Fruit fly (Drosophila melanogaster) whole organism, embryonic: Measurements from ENCODE around the gene CG18542.
A peak's percentile ranks its signal among the peaks of the same experiment; 100 is the strongest.

ENCODE experiments used
- Asciz ChIP-seq: fragments of 200-800 bp; sonication (Bioruptor generic); optimal IDR thresholded peaks from 2 replicates; lab custom pipeline; 2017; ENCODE audit warnings: missing biosample characterization, mild to moderate bottlenecking, missing genetic modification characterization, missing genetic modification reagents
- Bdp1 ChIP-seq: fragments of 200-800 bp; sonication (Bioruptor generic); optimal IDR thresholded peaks from 3 replicates; lab custom pipeline; 2016; ENCODE audit warnings: missing biosample characterization, missing genetic modification characterization
- CG10147 ChIP-seq: fragments of 200-800 bp; sonication (Bioruptor generic); optimal IDR thresholded peaks from 2 replicates; lab custom pipeline; 2019; ENCODE audit warnings: missing biosample characterization, mild to moderate bottlenecking, missing genetic modification characterization, moderate library complexity
- CG10267 ChIP-seq: fragments of 200-800 bp; sonication (Bioruptor generic); optimal IDR thresholded peaks from 2 replicates; lab custom pipeline; 2018; ENCODE audit warnings: missing biosample characterization, mild to moderate bottlenecking, missing genetic modification characterization, moderate library complexity
- CG10274 ChIP-seq: fragments of 200-800 bp; sonication (Bioruptor generic); optimal IDR thresholded peaks from 3 replicates; lab custom pipeline; 2017; ENCODE audit warnings: missing biosample characterization, mild to moderate bottlenecking, missing genetic modification characterization
- CG10366 ChIP-seq: fragments of 200-800 bp; sonication (Bioruptor generic); IDR thresholded peaks from 2 replicates; pipeline ENCODE4 v1.3.6; 2022; ENCODE audit warnings: missing biosample characterization, missing genetic modification characterization
- CG11695 ChIP-seq: fragments of 200-800 bp; sonication (Bioruptor generic); IDR thresholded peaks from 3 replicates; pipeline ENCODE4 v1.3.6; 2022; ENCODE audit warnings: missing biosample characterization, missing genetic modification characterization
- CG12942 ChIP-seq: fragments of 200-800 bp; sonication (Bioruptor generic); optimal IDR thresholded peaks from 3 replicates; lab custom pipeline; 2016; ENCODE audit warnings: missing biosample characterization, missing genetic modification characterization
- CG14667 ChIP-seq: fragments of 200-800 bp; sonication (Bioruptor generic); IDR thresholded peaks from 2 replicates; pipeline ENCODE4 v1.3.6; 2022; ENCODE audit warnings: missing biosample characterization, missing genetic modification characterization
- CG1529 ChIP-seq: fragments of 200-800 bp; sonication (Bioruptor generic); optimal IDR thresholded peaks from 3 replicates; lab custom pipeline; 2018; ENCODE audit warnings: missing biosample characterization, missing genetic modification characterization
- CG17328 ChIP-seq: fragments of 200-800 bp; sonication (Bioruptor generic); IDR thresholded peaks from 2 replicates; pipeline ENCODE4 v1.3.6; 2022; ENCODE audit warnings: missing biosample characterization, missing genetic modification characterization
- CG17612 ChIP-seq: fragments of 200-800 bp; sonication (Bioruptor generic); IDR thresholded peaks from 2 replicates; pipeline ENCODE4 v1.3.6; 2022; ENCODE audit warnings: missing biosample characterization, missing genetic modification characterization
- CG18764 ChIP-seq: fragments of 200-800 bp; sonication (Bioruptor generic); optimal IDR thresholded peaks from 3 replicates; lab custom pipeline; 2016; ENCODE audit warnings: missing biosample characterization, missing genetic modification characterization
- CG2199 ChIP-seq: fragments of 200-800 bp; sonication (Bioruptor generic); IDR thresholded peaks from 3 replicates; pipeline ENCODE4 v1.3.6; 2022; ENCODE audit warnings: missing biosample characterization, missing genetic modification characterization
- CG30403 ChIP-seq: fragments of 200-800 bp; sonication (Bioruptor generic); optimal IDR thresholded peaks from 3 replicates; lab custom pipeline; 2016; ENCODE audit warnings: missing biosample characterization, missing genetic modification characterization
- CG3281 ChIP-seq: fragments of 200-800 bp; sonication (Bioruptor generic); optimal IDR thresholded peaks from 3 replicates; lab custom pipeline; 2017; ENCODE audit warnings: missing biosample characterization, mild to moderate bottlenecking, missing genetic modification characterization
- CG4617 ChIP-seq: fragments of 200-800 bp; sonication (Bioruptor generic); optimal IDR thresholded peaks from 3 replicates; lab custom pipeline; 2016; ENCODE audit warnings: missing biosample characterization, missing genetic modification characterization, borderline replicate concordance
- CG7987 ChIP-seq: fragments of 200-800 bp; sonication (Bioruptor generic); optimal IDR thresholded peaks from 2 replicates; lab custom pipeline; 2018; ENCODE audit warnings: missing biosample characterization, mild to moderate bottlenecking, missing genetic modification characterization, moderate library complexity
- CG8478 ChIP-seq: fragments of >200 bp; optimal IDR thresholded peaks from 2 replicates; lab custom pipeline; 2018
- CG9876 ChIP-seq: fragments of 200-800 bp; sonication (Bioruptor generic); optimal IDR thresholded peaks from 2 replicates; lab custom pipeline; 2016; ENCODE audit warnings: missing biosample characterization, missing genetic modification characterization
- Dek ChIP-seq: fragments of 200-800 bp; sonication (Bioruptor generic); optimal IDR thresholded peaks from 3 replicates; lab custom pipeline; 2019; ENCODE audit warnings: missing biosample characterization, mild to moderate bottlenecking, missing genetic modification characterization, moderate library complexity
- Dip3 ChIP-seq: fragments of 200-800 bp; sonication (Bioruptor generic); optimal IDR thresholded peaks from 3 replicates; lab custom pipeline; 2016; ENCODE audit warnings: missing biosample characterization, missing genetic modification characterization
- E2f2 ChIP-seq: fragments of 200-800 bp; sonication (Bioruptor generic); IDR thresholded peaks from 2 replicates; pipeline ENCODE4 v1.3.6; 2022; ENCODE audit warnings: missing biosample characterization, missing genetic modification characterization
- Gug ChIP-seq: fragments of 200-800 bp; sonication (Bioruptor generic); IDR thresholded peaks from 4 replicates; pipeline ENCODE4 v1.3.6; 2022; ENCODE audit warnings: missing biosample characterization, missing genetic modification characterization
- Lhr ChIP-seq: fragments of 200-800 bp; sonication (Bioruptor generic); optimal IDR thresholded peaks from 3 replicates; lab custom pipeline; 2017; ENCODE audit warnings: mild to moderate bottlenecking, missing biosample characterization, missing genetic modification reagents, missing genetic modification characterization
- NfI ChIP-seq: fragments of 200-800 bp; sonication (Bioruptor generic); optimal IDR thresholded peaks from 3 replicates; lab custom pipeline; 2018; ENCODE audit warnings: missing biosample characterization, mild to moderate bottlenecking, missing genetic modification characterization, moderate library complexity
- Opbp ChIP-seq: fragments of 200-800 bp; sonication (Bioruptor generic); IDR thresholded peaks from 3 replicates; pipeline ENCODE4 v1.3.6; 2022; ENCODE audit warnings: missing biosample characterization, missing genetic modification characterization; ENCODE audit not compliant: partially characterized antibody
- Poxn ChIP-seq: fragments of 200-800 bp; sonication (Bioruptor generic); IDR thresholded peaks from 2 replicates; pipeline ENCODE4 v1.3.6; 2022; ENCODE audit warnings: missing biosample characterization, missing genetic modification characterization
- Ptx1 ChIP-seq: fragments of 200-800 bp; sonication (Bioruptor generic); IDR thresholded peaks from 2 replicates; pipeline ENCODE4 v1.3.6; 2022; ENCODE audit warnings: missing biosample characterization, missing genetic modification characterization
- Ravus ChIP-seq: fragments of 200-800 bp; sonication (Bioruptor generic); IDR thresholded peaks from 2 replicates; pipeline ENCODE4 v1.3.6; 2022; ENCODE audit warnings: missing biosample characterization, missing genetic modification characterization
- Sry-β ChIP-seq: fragments of 200-800 bp; sonication (Bioruptor generic); optimal IDR thresholded peaks from 2 replicates; lab custom pipeline; 2018; ENCODE audit warnings: missing biosample characterization, mild to moderate bottlenecking, missing genetic modification characterization, moderate library complexity
- Xbp1 ChIP-seq: fragments of 200-800 bp; sonication (Bioruptor generic); optimal IDR thresholded peaks from 3 replicates; lab custom pipeline; 2016; ENCODE audit warnings: missing biosample characterization, mild to moderate bottlenecking, missing genetic modification characterization
- abd-A ChIP-seq: fragments of 200-800 bp; sonication (Bioruptor generic); optimal IDR thresholded peaks from 3 replicates; lab custom pipeline; 2019; ENCODE audit warnings: missing biosample characterization, mild to moderate bottlenecking, missing genetic modification characterization, moderate library complexity
- al ChIP-seq: fragments of 200-800 bp; sonication (Bioruptor generic); IDR thresholded peaks from 2 replicates; pipeline ENCODE4 v1.3.6; 2022; ENCODE audit warnings: missing biosample characterization, missing genetic modification characterization
- caup ChIP-seq: fragments of 200-800 bp; sonication (Bioruptor generic); optimal IDR thresholded peaks from 3 replicates; lab custom pipeline; 2017; ENCODE audit warnings: missing biosample characterization, mild to moderate bottlenecking, missing genetic modification characterization, moderate library complexity; ENCODE audit not compliant: severe bottlenecking
- da ChIP-seq: fragments of 200-800 bp; sonication (Bioruptor generic); optimal IDR thresholded peaks from 2 replicates; lab custom pipeline; 2016; ENCODE audit warnings: missing biosample characterization, missing genetic modification characterization
- en ChIP-seq: fragments of 200-800 bp; sonication (Bioruptor generic); optimal IDR thresholded peaks from 2 replicates; lab custom pipeline; 2016; ENCODE audit warnings: missing biosample characterization, missing genetic modification characterization
- grau ChIP-seq: fragments of 200-800 bp; optimal IDR thresholded peaks from 3 replicates; lab custom pipeline; 2019; ENCODE audit warnings: missing biosample characterization, mild to moderate bottlenecking, missing genetic modification characterization, moderate library complexity
- gsb-n ChIP-seq: fragments of 200-800 bp; sonication (Bioruptor generic); optimal IDR thresholded peaks from 3 replicates; lab custom pipeline; 2018; ENCODE audit warnings: missing biosample characterization, mild to moderate bottlenecking, missing genetic modification characterization
- kah ChIP-seq: fragments of 200-800 bp; sonication (Bioruptor generic); optimal IDR thresholded peaks from 2 replicates; lab custom pipeline; 2018; ENCODE audit warnings: missing biosample characterization, mild to moderate bottlenecking, missing genetic modification characterization
- mam ChIP-seq: fragments of 200-800 bp; sonication (Bioruptor generic); optimal IDR thresholded peaks from 3 replicates; lab custom pipeline; 2016; ENCODE audit warnings: missing biosample characterization, missing genetic modification characterization
- nau ChIP-seq: fragments of 200-800 bp; sonication (Bioruptor generic); optimal IDR thresholded peaks from 3 replicates; lab custom pipeline; 2017; ENCODE audit warnings: missing biosample characterization, mild to moderate bottlenecking, missing genetic modification characterization, missing genetic modification reagents
- pb ChIP-seq: fragments of 200-800 bp; sonication (Bioruptor generic); optimal IDR thresholded peaks from 3 replicates; lab custom pipeline; 2016; ENCODE audit warnings: missing biosample characterization, missing genetic modification characterization
- pita ChIP-seq: fragments of 200-800 bp; sonication (Bioruptor generic); optimal IDR thresholded peaks from 2 replicates; lab custom pipeline; 2017; ENCODE audit warnings: missing biosample characterization, mild to moderate bottlenecking, missing genetic modification characterization
- pzg ChIP-seq: fragments of 200-800 bp; sonication (Bioruptor generic); optimal IDR thresholded peaks from 3 replicates; lab custom pipeline; 2018; ENCODE audit warnings: missing biosample characterization, mild to moderate bottlenecking, missing genetic modification characterization, moderate library complexity
- ro ChIP-seq: fragments of 200-800 bp; sonication (Bioruptor generic); IDR thresholded peaks from 2 replicates; pipeline ENCODE4 v1.3.6; 2022; ENCODE audit warnings: missing biosample characterization, missing genetic modification characterization
- sna ChIP-seq: fragments of 200-800 bp; sonication (Bioruptor generic); IDR thresholded peaks from 2 replicates; pipeline ENCODE4 v1.3.6; 2022; ENCODE audit warnings: missing biosample characterization, missing genetic modification characterization; ENCODE audit not compliant: partially characterized antibody
- sr ChIP-seq: fragments of 200-800 bp; sonication (Bioruptor generic); IDR thresholded peaks from 3 replicates; pipeline ENCODE4 v1.3.6; 2022; ENCODE audit warnings: missing biosample characterization, missing genetic modification characterization
- vfl ChIP-seq: fragments of 200-800 bp; sonication (Bioruptor generic); optimal IDR thresholded peaks from 2 replicates; lab custom pipeline; 2016; ENCODE audit warnings: missing biosample characterization, missing genetic modification characterization
- z ChIP-seq: fragments of 200-800 bp; sonication (Bioruptor generic); IDR thresholded peaks from 3 replicates; pipeline ENCODE4 v1.3.6; 2022; ENCODE audit warnings: missing biosample characterization, missing genetic modification characterization

The CG18542 gene

dm6 chr3R:9725121-9725956 lies 39.8 kb downstream of the CG18542 start, which contains the start of gene hyd (continued):
- TF ChIP-seq Poxn = no peak
- no peak for TF ChIP-seq CG14667 (GFP tag; lab: Robert Waterston, UW)
- no peak for TF ChIP-seq da (GFP tag; lab: Kevin White, UChicago)
- no peak for TF ChIP-seq sr (GFP tag; lab: Robert Waterston, UW)
- TF ChIP-seq z = no peak
- TF ChIP-seq Dek (tag; lab: Kevin White, UChicago) = no peak
- peak; percentile 51; the same call in 1 of the 2 replicates for TF ChIP-seq E2f2 (GFP tag; lab: Robert Waterston, UW)
- no peak for TF ChIP-seq Sry-β (GFP tag; lab: Kevin White, UChicago)
- no peak for TF ChIP-seq al (GFP tag; lab: Robert Waterston, UW)
- peak; percentile 15 for TF ChIP-seq Xbp1
- no peak for TF ChIP-seq CG17612 (GFP tag; lab: Robert Waterston, UW)
- no peak for TF ChIP-seq Ravus
- no peak for TF ChIP-seq nau
- TF ChIP-seq ro (GFP tag; lab: Robert Waterston, UW) = no peak
- TF ChIP-seq Bdp1 (GFP tag; lab: Kevin White, UChicago) = no peak
- peak; percentile 88 for TF ChIP-seq CG4617
- TF ChIP-seq CG17328 (GFP tag; lab: Robert Waterston, UW) = no peak
- no peak for TF ChIP-seq CG2199 (GFP tag; lab: Robert Waterston, UW)
- no peak for TF ChIP-seq CG10366 (GFP tag; lab: Robert Waterston, UW)
- peak; percentile 83 for TF ChIP-seq sna (GFP tag; lab: Robert Waterston, UW)
- no peak for TF ChIP-seq mam (GFP tag; lab: Kevin White, UChicago)
- no peak for TF ChIP-seq Ptx1
- TF ChIP-seq CG1529 (GFP tag; lab: Kevin White, UChicago) = no peak
- TF ChIP-seq caup = no peak
- TF ChIP-seq pita (GFP tag; lab: Kevin White, UChicago) = peak; percentile 29
- TF ChIP-seq gsb-n (tag; lab: Kevin White, UChicago) = no peak
- no peak for TF ChIP-seq CG3281
- no peak for TF ChIP-seq CG30403 (GFP tag; lab: Kevin White, UChicago)
- no peak for TF ChIP-seq CG10274
- TF ChIP-seq vfl = no peak
- peak; percentile 54 for TF ChIP-seq Lhr (GFP tag; lab: Kevin White, UChicago)
- TF ChIP-seq CG10267 = peak; percentile 43
- TF ChIP-seq en (GFP tag; lab: Kevin White, UChicago) = no peak
- no peak for TF ChIP-seq Asciz (GFP tag; lab: Kevin White, UChicago)
- TF ChIP-seq CG7987 (GFP tag; lab: Kevin White, UChicago) = no peak
- TF ChIP-seq Dip3 (GFP tag; lab: Kevin White, UChicago) = no peak
- no peak for TF ChIP-seq pb (GFP tag; lab: Kevin White, UChicago)
- no peak for TF ChIP-seq grau (tag; lab: Kevin White, UChicago)
- no peak for TF ChIP-seq CG9876 (GFP tag; lab: Kevin White, UChicago)
- no peak for TF ChIP-seq NfI (GFP tag; lab: Kevin White, UChicago)
- TF ChIP-seq CG12942 = no peak
- TF ChIP-seq kah (GFP tag; lab: Kevin White, UChicago) = no peak
- TF ChIP-seq abd-A = no peak
- TF ChIP-seq Gug (GFP tag; lab: Robert Waterston, UW) = no peak
- peak; percentile 84 for TF ChIP-seq CG8478 (lab: Kevin White, UChicago)
- TF ChIP-seq pzg (GFP tag; lab: Kevin White, UChicago) = peak; percentile 83
- TF ChIP-seq Opbp (GFP tag; lab: Robert Waterston, UW) = peak; percentile 87
- TF ChIP-seq CG10147 (GFP tag; lab: Kevin White, UChicago) = no peak
- no peak for TF ChIP-seq CG11695 (GFP tag; lab: Robert Waterston, UW)
- no peak for TF ChIP-seq CG18764
